Worm (Caenorhabditis elegans): ENCODE measurements around the gene cTel54X.2.

The cTel54X.2 gene

DNA sequence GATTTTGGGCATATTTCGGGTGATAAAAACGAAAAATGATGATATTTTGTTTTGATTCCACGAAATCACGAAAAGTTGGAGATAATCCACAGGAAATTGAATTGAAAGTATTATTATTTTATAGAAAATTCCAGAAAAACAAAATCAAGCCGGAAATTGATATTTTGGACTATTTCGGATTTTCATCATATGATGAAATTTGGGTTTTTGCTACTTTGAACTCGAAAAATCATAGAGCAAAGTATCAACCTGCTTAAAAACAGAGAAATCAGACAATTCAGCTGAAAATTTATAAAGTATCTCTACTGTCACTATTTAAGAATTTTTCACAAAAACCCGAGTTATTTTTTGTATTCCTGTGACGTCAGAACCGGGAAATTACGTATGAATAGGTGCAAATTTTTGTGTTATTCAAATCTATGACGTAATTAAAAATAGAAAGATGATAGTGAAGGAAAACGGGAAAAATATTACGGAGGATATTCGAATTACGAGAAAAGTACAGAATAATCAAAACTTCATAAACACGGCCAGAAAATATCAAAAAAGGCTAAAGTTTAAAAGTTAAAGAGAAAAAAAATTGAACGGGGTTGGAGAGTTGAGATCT lies 24.4 kb downstream of the cTel54X.2 start:
- TF ChIP-seq ref-1 (GFP tag; conservative IDR thresholded peaks at IDR 0.05) = no peak
- no peak for TF ChIP-seq tab-1 (GFP tag; IDR thresholded peaks at IDR 0.05)
- TF ChIP-seq T22C8.4 (GFP tag; IDR thresholded peaks at IDR 0.05) = no peak
- TF ChIP-seq ztf-29 (GFP tag; IDR thresholded peaks at IDR 0.05) = no peak
- no peak for TF ChIP-seq flt-1 (GFP tag; IDR thresholded peaks at IDR 0.05)
- TF ChIP-seq klf-2 (GFP tag; conservative IDR thresholded peaks at IDR 0.05) = no peak
- TF ChIP-seq cog-1 (tag; optimal IDR thresholded peaks at IDR 0.05) = no peak
- TF ChIP-seq med-1 (GFP tag; optimal IDR thresholded peaks at IDR 0.05; ENCODE audit: insufficient read depth) = no peak
- no peak for TF ChIP-seq ztf-23 (GFP tag; IDR thresholded peaks at IDR 0.05)

DNA sequence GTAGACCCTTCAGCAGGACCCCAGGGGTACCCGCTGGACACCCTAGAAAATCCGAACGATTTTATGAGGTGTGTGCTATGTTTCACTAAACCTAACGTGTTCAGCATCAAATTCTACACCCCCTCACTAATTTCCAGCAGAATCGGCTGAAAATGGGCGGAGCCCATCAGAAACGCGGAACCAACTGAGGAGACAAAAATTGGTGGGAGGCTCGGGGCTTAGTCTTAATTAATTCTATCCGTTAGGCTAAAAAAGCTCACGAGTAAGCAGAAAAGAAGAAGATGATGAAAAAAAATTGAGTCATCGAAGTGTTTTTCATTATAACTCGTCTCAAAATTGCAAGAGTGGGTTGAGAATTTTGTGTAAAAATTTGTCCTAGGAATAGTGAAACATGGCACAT lies 25.8 kb downstream of the cTel54X.2 start:
- TF ChIP-seq T22C8.4 (GFP tag; IDR thresholded peaks at IDR 0.05) (no peak), ztf-29 (GFP tag; IDR thresholded peaks at IDR 0.05) (no peak), med-1 (GFP tag; optimal IDR thresholded peaks at IDR 0.05; ENCODE audit: insufficient read depth) (no peak), ztf-23 (GFP tag; IDR thresholded peaks at IDR 0.05) (no peak), tab-1 (GFP tag; IDR thresholded peaks at IDR 0.05) (no peak), cog-1 (tag; optimal IDR thresholded peaks at IDR 0.05) (no peak), klf-2 (GFP tag; conservative IDR thresholded peaks at IDR 0.05) (no peak), flt-1 (GFP tag; IDR thresholded peaks at IDR 0.05) (no peak), ref-1 (GFP tag; conservative IDR thresholded peaks at IDR 0.05) (no peak)

DNA sequence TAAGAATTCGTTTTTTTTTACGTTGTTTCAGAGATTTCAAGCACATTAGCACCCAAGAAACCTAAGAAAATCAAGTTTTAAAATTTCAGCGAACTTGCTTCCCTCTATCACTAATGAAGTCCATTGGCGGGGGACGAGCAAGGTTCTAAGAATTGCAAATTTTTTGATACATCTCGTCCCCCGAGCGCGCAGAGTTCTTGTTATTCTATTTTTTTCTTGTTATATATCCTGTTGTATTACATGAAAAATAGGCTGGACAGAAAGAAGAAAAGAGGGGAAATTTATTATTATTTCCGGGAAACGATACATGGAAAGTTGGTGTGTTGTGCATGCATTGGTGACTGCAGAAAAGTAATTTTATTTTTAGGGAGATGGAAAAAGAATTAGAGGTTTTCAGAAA lies 26.5 kb downstream of the cTel54X.2 start:
- TF ChIP-seq T22C8.4 (GFP tag; IDR thresholded peaks at IDR 0.05) = no peak
- TF ChIP-seq ref-1 (GFP tag; conservative IDR thresholded peaks at IDR 0.05) = no peak
- TF ChIP-seq ztf-29 (GFP tag; IDR thresholded peaks at IDR 0.05) = no peak
- no peak for TF ChIP-seq tab-1 (GFP tag; IDR thresholded peaks at IDR 0.05)
- TF ChIP-seq ztf-23 (GFP tag; IDR thresholded peaks at IDR 0.05) = no peak
- TF ChIP-seq cog-1 (tag; optimal IDR thresholded peaks at IDR 0.05) = no peak
- TF ChIP-seq klf-2 (GFP tag; conservative IDR thresholded peaks at IDR 0.05) = no peak
- TF ChIP-seq med-1 (GFP tag; optimal IDR thresholded peaks at IDR 0.05; ENCODE audit: insufficient read depth) = no peak

DNA sequence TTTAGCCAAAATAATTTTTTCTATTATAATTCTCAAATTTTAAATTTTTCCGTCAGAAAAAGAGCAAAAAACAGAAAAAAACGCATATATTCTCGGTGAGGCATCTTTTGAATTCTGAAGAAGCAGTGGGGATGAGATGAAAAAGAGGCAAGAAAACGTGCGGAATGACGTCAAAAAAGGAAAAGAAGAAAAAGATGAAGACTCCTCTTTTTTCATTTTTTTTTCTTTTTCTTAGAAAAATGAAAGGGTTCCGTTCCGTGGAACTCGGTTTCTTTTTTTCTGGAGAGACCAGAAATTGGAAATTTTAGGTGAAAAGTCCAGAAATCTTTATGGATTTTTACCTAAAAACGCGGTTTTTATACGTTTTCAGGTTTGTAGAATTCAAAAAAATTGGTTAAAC lies 27.3 kb downstream of the cTel54X.2 start:
- TF ChIP-seq T22C8.4 (GFP tag; IDR thresholded peaks at IDR 0.05) (no peak), klf-2 (GFP tag; conservative IDR thresholded peaks at IDR 0.05) (no peak), ztf-29 (GFP tag; IDR thresholded peaks at IDR 0.05) (no peak), cog-1 (tag; optimal IDR thresholded peaks at IDR 0.05) (no peak)

DNA sequence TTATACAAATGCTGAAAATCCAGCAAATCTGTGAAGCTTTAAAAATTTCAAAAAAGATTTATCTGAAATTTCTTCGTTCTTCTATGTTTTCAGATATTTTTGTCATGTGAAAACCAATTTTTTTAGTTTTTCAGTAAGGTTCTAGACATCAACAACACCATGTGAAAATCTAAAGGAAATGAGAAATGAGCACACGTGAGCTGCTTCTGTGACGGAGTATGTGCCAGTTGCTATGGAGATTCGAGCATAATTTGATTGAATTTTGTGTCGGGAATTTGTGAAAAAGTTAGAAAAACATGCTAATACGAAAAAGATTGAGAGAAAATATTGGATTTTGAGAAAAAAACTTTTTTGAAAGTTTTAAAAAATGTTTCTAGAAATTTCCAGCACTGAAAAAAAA lies 28.5 kb downstream of the cTel54X.2 start:
- TF ChIP-seq tab-1 (GFP tag; IDR thresholded peaks at IDR 0.05) (no peak), ztf-23 (GFP tag; IDR thresholded peaks at IDR 0.05) (no peak), cog-1 (tag; optimal IDR thresholded peaks at IDR 0.05) (no peak), flt-1 (GFP tag; IDR thresholded peaks at IDR 0.05) (no peak), ref-1 (GFP tag; conservative IDR thresholded peaks at IDR 0.05) (no peak), klf-2 (GFP tag; conservative IDR thresholded peaks at IDR 0.05) (no peak), T22C8.4 (GFP tag; IDR thresholded peaks at IDR 0.05) (no peak), med-1 (GFP tag; optimal IDR thresholded peaks at IDR 0.05; ENCODE audit: insufficient read depth) (no peak), ztf-29 (GFP tag; IDR thresholded peaks at IDR 0.05) (no peak)

DNA sequence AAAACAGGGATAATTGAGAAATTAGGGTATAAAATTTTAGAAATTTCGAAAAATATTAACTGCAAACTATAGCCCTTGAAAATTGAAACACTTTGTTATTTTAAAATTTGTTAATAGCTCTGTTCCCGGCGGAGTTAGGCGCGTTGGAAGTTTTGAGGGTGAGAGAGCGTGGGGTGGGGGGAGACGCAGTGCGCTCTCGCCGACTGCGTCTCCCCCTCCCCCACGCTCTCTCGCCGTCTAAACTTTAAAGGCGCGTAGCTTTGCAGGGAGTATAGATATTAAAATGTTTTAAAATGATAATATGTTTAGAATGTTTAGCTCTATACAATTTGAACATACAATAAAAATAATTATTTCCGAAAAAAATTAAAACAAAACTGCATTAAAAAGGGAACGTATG lies 30.2 kb downstream of the cTel54X.2 start:
- TF ChIP-seq tab-1 (GFP tag; IDR thresholded peaks at IDR 0.05) (no peak), T22C8.4 (GFP tag; IDR thresholded peaks at IDR 0.05) (no peak), ref-1 (GFP tag; conservative IDR thresholded peaks at IDR 0.05) (no peak), klf-2 (GFP tag; conservative IDR thresholded peaks at IDR 0.05) (no peak), cog-1 (tag; optimal IDR thresholded peaks at IDR 0.05) (no peak)

DNA sequence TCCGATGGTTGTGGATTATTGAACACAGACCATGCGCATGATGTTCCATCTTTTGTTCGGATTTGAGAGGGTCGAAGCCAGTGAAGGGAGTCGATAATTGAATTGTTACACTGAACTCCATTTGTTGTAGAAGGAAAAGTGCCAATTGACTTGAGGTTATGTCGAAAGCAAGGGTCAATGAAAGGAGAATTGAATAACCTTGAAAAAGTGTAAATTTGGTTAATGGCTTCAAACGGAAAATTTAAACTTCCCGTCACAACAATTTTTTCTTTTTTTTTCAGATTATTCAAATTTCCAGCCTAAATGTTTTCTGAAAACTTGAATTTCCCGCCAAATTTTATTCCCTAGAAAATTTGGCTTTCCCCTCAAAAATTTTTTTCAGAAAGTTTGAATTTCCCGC lies 35.0 kb downstream of the cTel54X.2 start, which contains the start of gene clp-10:
clp-10 (minus strand) TSS at position 101 of the 400 bp plus-strand sequence.
- TF ChIP-seq cog-1 (tag; optimal IDR thresholded peaks at IDR 0.05) (no peak), ztf-23 (GFP tag; IDR thresholded peaks at IDR 0.05) (no peak), T22C8.4 (GFP tag; IDR thresholded peaks at IDR 0.05) (no peak), med-1 (GFP tag; optimal IDR thresholded peaks at IDR 0.05; ENCODE audit: insufficient read depth) (no peak), ref-1 (GFP tag; conservative IDR thresholded peaks at IDR 0.05) (no peak), klf-2 (GFP tag; conservative IDR thresholded peaks at IDR 0.05) (no peak)

DNA sequence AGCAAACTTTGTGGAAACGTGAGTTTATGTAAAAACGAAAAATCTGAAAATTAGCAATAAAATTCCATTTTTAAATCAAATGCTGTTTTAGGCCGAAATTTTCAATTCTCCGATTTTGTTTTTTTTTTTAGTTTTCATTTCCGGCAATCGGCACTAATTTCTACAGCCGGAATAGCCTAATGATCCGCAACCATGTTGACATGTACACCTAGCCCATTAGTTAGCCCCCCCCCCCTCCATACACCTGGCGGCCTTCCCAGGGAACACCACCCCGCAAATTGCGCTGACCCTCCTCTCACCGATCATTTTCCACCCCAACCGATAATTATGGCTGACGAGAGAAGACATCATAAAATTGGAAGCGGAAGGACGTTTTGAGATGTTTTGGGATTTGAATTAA lies 36.4 kb downstream of the cTel54X.2 start:
- no peak for TF ChIP-seq tab-1 (GFP tag; IDR thresholded peaks at IDR 0.05)
- no peak for TF ChIP-seq cog-1 (tag; optimal IDR thresholded peaks at IDR 0.05)
- no peak for TF ChIP-seq med-1 (GFP tag; optimal IDR thresholded peaks at IDR 0.05; ENCODE audit: insufficient read depth)
- no peak for TF ChIP-seq klf-2 (GFP tag; conservative IDR thresholded peaks at IDR 0.05)
- TF ChIP-seq ref-1 (GFP tag; conservative IDR thresholded peaks at IDR 0.05) = no peak
- no peak for TF ChIP-seq T22C8.4 (GFP tag; IDR thresholded peaks at IDR 0.05)
- no peak for TF ChIP-seq ztf-23 (GFP tag; IDR thresholded peaks at IDR 0.05)
- TF ChIP-seq ztf-29 (GFP tag; IDR thresholded peaks at IDR 0.05) = no peak
- no peak for TF ChIP-seq flt-1 (GFP tag; IDR thresholded peaks at IDR 0.05)

DNA sequence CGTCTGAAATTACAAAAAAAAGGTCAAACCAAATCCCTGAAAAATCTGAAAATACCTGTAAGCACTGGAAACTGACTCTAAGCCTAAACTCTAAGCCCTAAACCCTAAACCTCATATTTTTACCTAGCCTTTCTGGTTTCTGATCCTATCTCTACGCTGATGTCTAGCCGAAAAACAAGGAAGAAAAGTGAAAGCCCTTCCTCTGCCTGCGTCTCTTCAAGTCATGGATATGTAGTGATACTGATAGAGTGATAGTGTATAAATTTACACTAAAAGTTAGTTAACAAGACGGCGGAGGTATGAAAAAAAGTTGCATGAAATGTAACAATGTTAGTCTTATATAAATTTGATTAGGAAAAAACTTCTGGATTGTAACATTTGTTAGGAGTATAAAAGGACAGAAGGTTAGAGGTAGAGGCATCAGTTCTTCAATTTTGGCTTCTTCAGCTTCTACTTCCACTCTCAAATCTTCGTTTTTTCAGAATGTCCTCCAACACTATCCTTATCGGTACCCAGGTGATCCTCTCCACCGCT lies 37.6 kb downstream of the cTel54X.2 start, which contains the start of gene col-88:
col-88 (plus strand) TSS at position 484 of the 534 bp plus-strand sequence.
- no peak for TF ChIP-seq klf-2 (GFP tag; conservative IDR thresholded peaks at IDR 0.05)
- no peak for TF ChIP-seq med-1 (GFP tag; optimal IDR thresholded peaks at IDR 0.05; ENCODE audit: insufficient read depth)
- TF ChIP-seq cog-1 (tag; optimal IDR thresholded peaks at IDR 0.05) = no peak
- no peak for TF ChIP-seq flt-1 (GFP tag; IDR thresholded peaks at IDR 0.05)
- TF ChIP-seq ztf-29 (GFP tag; IDR thresholded peaks at IDR 0.05) = no peak
- TF ChIP-seq tab-1 (GFP tag; IDR thresholded peaks at IDR 0.05) = no peak
- TF ChIP-seq T22C8.4 (GFP tag; IDR thresholded peaks at IDR 0.05) = no peak
- TF ChIP-seq ref-1 (GFP tag; conservative IDR thresholded peaks at IDR 0.05) = no peak
- no peak for TF ChIP-seq ztf-23 (GFP tag; IDR thresholded peaks at IDR 0.05)

DNA sequence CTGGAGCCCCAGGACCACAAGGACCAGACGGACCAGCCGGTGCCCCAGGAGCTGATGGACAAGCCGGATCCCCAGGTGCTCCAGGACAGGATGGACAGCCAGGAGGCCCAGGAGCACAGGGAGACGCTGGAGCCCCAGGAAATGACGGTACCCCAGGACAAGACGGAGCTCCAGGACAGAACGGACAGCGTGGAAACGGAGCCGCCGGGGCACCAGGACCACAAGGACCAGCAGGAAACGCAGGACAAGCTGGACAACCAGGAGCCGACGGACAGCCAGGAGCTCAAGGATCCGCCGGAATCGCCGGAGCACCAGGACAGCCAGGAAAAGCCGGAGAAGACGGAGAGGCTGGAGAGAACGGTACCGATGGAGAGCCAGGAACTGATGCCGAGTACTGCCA lies 38.4 kb downstream of the cTel54X.2 start:
- TF ChIP-seq ref-1 (GFP tag; conservative IDR thresholded peaks at IDR 0.05) = no peak
- no peak for TF ChIP-seq ztf-29 (GFP tag; IDR thresholded peaks at IDR 0.05)
- TF ChIP-seq klf-2 (GFP tag; conservative IDR thresholded peaks at IDR 0.05) = no peak
- TF ChIP-seq cog-1 (tag; optimal IDR thresholded peaks at IDR 0.05) = no peak
- TF ChIP-seq T22C8.4 (GFP tag; IDR thresholded peaks at IDR 0.05) = no peak
- no peak for TF ChIP-seq med-1 (GFP tag; optimal IDR thresholded peaks at IDR 0.05; ENCODE audit: insufficient read depth)
